Fruit fly (Drosophila melanogaster): ENCODE data around the gene kuz.

The kuz gene

dm6 chr2L:13570982-13571426 is 21.1 kb downstream of the kuz start (continued):
- TF ChIP-seq caup (GFP tag; optimal IDR thresholded peaks at IDR 0.05; ENCODE audit: severe bottlenecking) (no peak), NK7.1 (GFP tag; optimal IDR thresholded peaks at IDR 0.05) (no peak), CG9215 (GFP tag; IDR thresholded peaks at IDR 0.05) (no peak), CG2712 (tag; optimal IDR thresholded peaks at IDR 0.05) (peak; percentile 45), tin (GFP tag; optimal IDR thresholded peaks at IDR 0.05) (peak; percentile 1), Six4 (GFP tag; optimal IDR thresholded peaks at IDR 0.05) (no peak), CG2875 (GFP tag; optimal IDR thresholded peaks at IDR 0.05) (peak; percentile 21), bsh (GFP tag; optimal IDR thresholded peaks at IDR 0.05) (peak; percentile 55 to 86), YL-1 (GFP tag; optimal IDR thresholded peaks at IDR 0.05) (no peak), CG15601 (tag; optimal IDR thresholded peaks at IDR 0.05) (peak; percentile 1), Sox100B (GFP tag; optimal IDR thresholded peaks at IDR 0.05) (peak; percentile 53), bcd (GFP tag; optimal IDR thresholded peaks at IDR 0.05) (peak; percentile 28), Hr78 (GFP tag; optimal IDR thresholded peaks at IDR 0.05) (peak in 1 of 2 experiments; percentile 3), CG12391 (tag; optimal IDR thresholded peaks at IDR 0.05) (peak; percentile 43), CG33213 (GFP tag; optimal IDR thresholded peaks at IDR 0.05) (no peak), NfI (GFP tag; optimal IDR thresholded peaks at IDR 0.05) (peak; percentile 33), Fer1 (GFP tag; optimal IDR thresholded peaks at IDR 0.05) (peak; percentile 9), CG6813 (GFP tag; optimal IDR thresholded peaks at IDR 0.05) (no peak), Eip74EF (GFP tag; optimal IDR thresholded peaks at IDR 0.05) (peak in 1 of 2 experiments; percentile 12), zfh2 (GFP tag; optimal IDR thresholded peaks at IDR 0.05) (no peak), chm (GFP tag; IDR thresholded peaks at IDR 0.05) (no peak), CG1233 (GFP tag; optimal IDR thresholded peaks at IDR 0.05) (peak; percentile 32), CG2199 (GFP tag; IDR thresholded peaks at IDR 0.05) (no peak), ind (GFP tag; optimal IDR thresholded peaks at IDR 0.05) (peak; percentile 4), Blimp-1 (GFP tag; optimal IDR thresholded peaks at IDR 0.05) (peak; percentile 67), E2f2 (GFP tag; IDR thresholded peaks at IDR 0.05) (0 out of 2 replicates have a peak, but pooled peaks have one; percentile 14), CG2202 (tag; optimal IDR thresholded peaks at IDR 0.05) (no peak), Side (GFP tag; optimal IDR thresholded peaks at IDR 0.05) (no peak), D19A (tag; optimal IDR thresholded peaks at IDR 0.05) (peak; percentile 28), ase (GFP tag; IDR thresholded peaks at IDR 0.05) (peak; percentile 43; the same call in 1 of the 3 replicates), CG10267 (tag; optimal IDR thresholded peaks at IDR 0.05) (peak; percentile 34), Dfd (GFP tag; optimal IDR thresholded peaks at IDR 0.05) (no peak), CG31388 (GFP tag; optimal IDR thresholded peaks at IDR 0.05) (no peak), D19B (GFP tag; optimal IDR thresholded peaks at IDR 0.05) (no peak), scrt (GFP tag; optimal IDR thresholded peaks at IDR 0.05) (no peak), zfh1 (GFP tag; IDR thresholded peaks at IDR 0.05) (0 out of 3 replicates have a peak, but pooled peaks have one; percentile 23), Hand (GFP tag; optimal IDR thresholded peaks at IDR 0.05) (no peak), pum (GFP tag; optimal IDR thresholded peaks at IDR 0.05) (no peak), nau (GFP tag; optimal IDR thresholded peaks at IDR 0.05) (peak; percentile 45), Poxn (GFP tag; IDR thresholded peaks at IDR 0.05) (no peak), CG11723 (GFP tag; optimal IDR thresholded peaks at IDR 0.05) (peak; percentile 18), CG4730 (GFP tag; IDR thresholded peaks at IDR 0.05) (no peak), Ptx1 (GFP tag; IDR thresholded peaks at IDR 0.05) (0 out of 2 replicates have a peak, but pooled peaks have one; percentile 7), CG3407 (GFP tag; optimal IDR thresholded peaks at IDR 0.05) (peak; percentile 24), pan (optimal IDR thresholded peaks at IDR 0.05) (no peak), pan (GFP tag; optimal IDR thresholded peaks at IDR 0.05 in 1 of 2, IDR thresholded peaks at IDR 0.05 in 1 of 2) (peak in 1 of 2 experiments; percentile 24), prd (optimal IDR thresholded peaks at IDR 0.05) (no peak), prd (GFP tag; IDR thresholded peaks at IDR 0.05) (no peak), CG5245 (GFP tag; optimal IDR thresholded peaks at IDR 0.05) (no peak), usp (GFP tag; optimal IDR thresholded peaks at IDR 0.05) (no peak)
